Worm (Caenorhabditis elegans): Measurements from ENCODE around the gene srbc-16.

- TF ChIP-seq zag-1 (tag; optimal IDR thresholded peaks at IDR 0.05), result no peak
- no peak for TF ChIP-seq ztf-11 (tag; optimal IDR thresholded peaks at IDR 0.05)
- no peak for TF ChIP-seq fos-1 (tag; optimal IDR thresholded peaks at IDR 0.05)
- TF ChIP-seq aly-2 (tag; optimal IDR thresholded peaks at IDR 0.05), result no peak
- TF ChIP-seq unc-62 (GFP tag; optimal IDR thresholded peaks at IDR 0.05), result no peak
- no peak for TF ChIP-seq nhr-12 (tag; optimal IDR thresholded peaks at IDR 0.05)
- TF ChIP-seq nhr-237 (tag; optimal IDR thresholded peaks at IDR 0.05), result no peak
- TF ChIP-seq mdl-1 (tag; optimal IDR thresholded peaks at IDR 0.05), result no peak
- no peak for TF ChIP-seq lin-39 (tag; optimal IDR thresholded peaks at IDR 0.05)
- TF ChIP-seq elt-3 (tag; optimal IDR thresholded peaks at IDR 0.05), result no peak
- no peak for TF ChIP-seq elt-2 (tag; optimal IDR thresholded peaks at IDR 0.05)
- no peak for TF ChIP-seq pha-4 (tag; optimal IDR thresholded peaks at IDR 0.05)
- TF ChIP-seq nhr-28 (tag; optimal IDR thresholded peaks at IDR 0.05), result no peak
Measured at ce11 chrV:2159331-2159730, 22.5 kb upstream of the srbc-16 start, which contains the start of gene C45H4.14.

All from whole organism, L3 larva.